Fruit fly (Drosophila melanogaster) whole organism, embryonic: ENCODE results near the gene InR.
A peak's percentile ranks its signal among the peaks of the same experiment; 100 is the strongest.

Experiments
- Adf1 ChIP-seq: fragments of 200-800 bp; sonication (Bioruptor generic); IDR thresholded peaks from 2 replicates; pipeline ENCODE4 v1.3.6; 2022; ENCODE audit warnings: missing biosample characterization, missing genetic modification characterization
- CG1233 ChIP-seq: fragments of 200-800 bp; sonication (Bioruptor generic); optimal IDR thresholded peaks from 4 replicates; lab custom pipeline; 2018; ENCODE audit warnings: missing biosample characterization, mild to moderate bottlenecking, missing genetic modification characterization
- CG16815 ChIP-seq: fragments of 200-800 bp; sonication (Bioruptor generic); optimal IDR thresholded peaks from 3 replicates; lab custom pipeline; 2017; ENCODE audit warnings: missing biosample characterization, mild to moderate bottlenecking, missing genetic modification characterization
- CG2202 ChIP-seq: fragments of 200-800 bp; sonication (Bioruptor generic); optimal IDR thresholded peaks from 2 replicates; lab custom pipeline; 2018; ENCODE audit warnings: missing biosample characterization, mild to moderate bottlenecking, missing genetic modification characterization
- CG3065 ChIP-seq: fragments of 200-800 bp; sonication (Bioruptor generic); optimal IDR thresholded peaks from 2 replicates; lab custom pipeline; 2016; ENCODE audit warnings: missing biosample characterization, missing genetic modification characterization
- CG32772 ChIP-seq: fragments of 200-800 bp; sonication (Bioruptor generic); IDR thresholded peaks from 2 replicates; pipeline ENCODE4 v1.3.6; 2022; ENCODE audit warnings: missing biosample characterization, missing genetic modification characterization
- CG34376 ChIP-seq: fragments of 200-800 bp; sonication (Bioruptor generic); optimal IDR thresholded peaks from 2 replicates; lab custom pipeline; 2018; ENCODE audit warnings: missing biosample characterization, mild to moderate bottlenecking, missing genetic modification characterization
- CG4404 ChIP-seq: fragments of 200-800 bp; sonication (Bioruptor generic); IDR thresholded peaks from 2 replicates; pipeline ENCODE4 v1.3.6; 2022; ENCODE audit warnings: missing biosample characterization, missing genetic modification characterization
- CG6689 ChIP-seq: fragments of 200-800 bp; sonication (Bioruptor generic); IDR thresholded peaks from 2 replicates; pipeline ENCODE4 v1.3.6; 2022; ENCODE audit warnings: missing biosample characterization, missing genetic modification characterization
- CG7928 ChIP-seq: fragments of 200-800 bp; sonication (Bioruptor generic); optimal IDR thresholded peaks from 2 replicates; lab custom pipeline; 2017; ENCODE audit warnings: missing biosample characterization, mild to moderate bottlenecking, missing genetic modification characterization
- CG7963 ChIP-seq: fragments of 200-800 bp; sonication (Bioruptor generic); IDR thresholded peaks from 3 replicates; pipeline ENCODE4 v1.3.6; 2022; ENCODE audit warnings: missing biosample characterization, missing genetic modification characterization; ENCODE audit not compliant: partially characterized antibody
- CG8089 ChIP-seq: fragments of 200-800 bp; sonication (Bioruptor generic); optimal IDR thresholded peaks from 3 replicates; lab custom pipeline; 2016; ENCODE audit warnings: missing biosample characterization, missing genetic modification characterization
- CG8290 ChIP-seq, 3 experiments: fragments of 200-800 bp; sonication (Bioruptor generic); optimal IDR thresholded peaks; 2 replicates each; lab custom pipeline; 2016 to 2019; ENCODE audit warnings: missing biosample characterization in 3 of 3, missing genetic modification characterization in 3 of 3, mild to moderate bottlenecking in 2 of 3, moderate library complexity in 1 of 3
- CG8478 ChIP-seq: fragments of >200 bp; optimal IDR thresholded peaks from 2 replicates; lab custom pipeline; 2018
- CG8944 ChIP-seq: fragments of 200-800 bp; sonication (Bioruptor generic); optimal IDR thresholded peaks from 3 replicates; lab custom pipeline; 2016; ENCODE audit warnings: missing biosample characterization, missing genetic modification characterization
- CG9817 ChIP-seq: fragments of 200-800 bp; sonication (Bioruptor generic); optimal IDR thresholded peaks from 2 replicates; lab custom pipeline; 2018; ENCODE audit warnings: missing biosample characterization, mild to moderate bottlenecking, missing genetic modification characterization, moderate library complexity
- CrebB ChIP-seq: fragments of 200-800 bp; sonication (Bioruptor generic); optimal IDR thresholded peaks from 3 replicates; lab custom pipeline; 2018; ENCODE audit warnings: missing biosample characterization, mild to moderate bottlenecking, missing genetic modification characterization
- Dip3 ChIP-seq: fragments of 200-800 bp; sonication (Bioruptor generic); optimal IDR thresholded peaks from 3 replicates; lab custom pipeline; 2016; ENCODE audit warnings: missing biosample characterization, missing genetic modification characterization
- HmgZ ChIP-seq: fragments of 200-800 bp; sonication (Bioruptor generic); optimal IDR thresholded peaks from 2 replicates; lab custom pipeline; 2018; ENCODE audit warnings: missing biosample characterization, mild to moderate bottlenecking, missing genetic modification characterization
- Mes4 ChIP-seq: fragments of 200-800 bp; sonication (Bioruptor generic); optimal IDR thresholded peaks from 2 replicates; lab custom pipeline; 2016; ENCODE audit warnings: missing biosample characterization, missing genetic modification characterization
- NC2α ChIP-seq: fragments of 200-800 bp; sonication (Bioruptor generic); optimal IDR thresholded peaks from 2 replicates; lab custom pipeline; 2016; ENCODE audit warnings: missing biosample characterization, missing genetic modification characterization
- Oli ChIP-seq: fragments of 200-800 bp; sonication (Bioruptor generic); optimal IDR thresholded peaks from 2 replicates; lab custom pipeline; 2018; ENCODE audit warnings: missing biosample characterization, mild to moderate bottlenecking, missing genetic modification characterization, moderate library complexity
- Opbp ChIP-seq: fragments of 200-800 bp; sonication (Bioruptor generic); IDR thresholded peaks from 3 replicates; pipeline ENCODE4 v1.3.6; 2022; ENCODE audit warnings: missing biosample characterization, missing genetic modification characterization; ENCODE audit not compliant: partially characterized antibody
- Pdp1 ChIP-seq, 2 experiments: fragments of 200-800 bp; sonication (Bioruptor generic); optimal IDR thresholded peaks; 3 replicates each; lab custom pipeline; 2016; ENCODE audit warnings: missing biosample characterization in 2 of 2, missing genetic modification characterization in 2 of 2, mild to moderate bottlenecking in 1 of 2, moderate library complexity in 1 of 2
- TFAM ChIP-seq: fragments of 200-800 bp; sonication (Bioruptor generic); optimal IDR thresholded peaks from 2 replicates; lab custom pipeline; 2017; ENCODE audit warnings: missing biosample characterization, missing genetic modification characterization, inconsistent platforms
- chinmo ChIP-seq: fragments of 200-800 bp; sonication (Bioruptor generic); IDR thresholded peaks from 4 replicates; pipeline ENCODE4 v1.3.6; 2022; ENCODE audit warnings: missing biosample characterization, missing genetic modification characterization; ENCODE audit not compliant: partially characterized antibody
- crp ChIP-seq, 2 experiments: fragments of 200-800 bp; sonication (Bioruptor generic); optimal IDR thresholded peaks; 2 replicates in 1 of 2; 3 replicates in 1 of 2; lab custom pipeline; 2017; ENCODE audit warnings: missing biosample characterization in 2 of 2, missing genetic modification characterization in 2 of 2, mild to moderate bottlenecking in 1 of 2, moderate library complexity in 1 of 2
- cwo ChIP-seq: fragments of 200-800 bp; sonication (Bioruptor generic); optimal IDR thresholded peaks from 3 replicates; lab custom pipeline; 2017; ENCODE audit warnings: missing biosample characterization, missing genetic modification characterization, mild to moderate bottlenecking, moderate library complexity, missing genetic modification reagents
- dan ChIP-seq: fragments of 200-800 bp; sonication (Bioruptor generic); IDR thresholded peaks from 2 replicates; pipeline ENCODE4 v1.3.6; 2022; ENCODE audit warnings: missing biosample characterization, missing genetic modification characterization
- dimm ChIP-seq: fragments of 200-800 bp; sonication (Bioruptor generic); IDR thresholded peaks from 2 replicates; pipeline ENCODE4 v1.3.6; 2022; ENCODE audit warnings: missing biosample characterization, missing genetic modification characterization
- eve ChIP-seq, 2 experiments: fragments of >200 bp; optimal IDR thresholded peaks; 2 replicates each; lab custom pipeline; 2017; ENCODE audit warnings: missing biosample characterization in 2 of 2, missing genetic modification characterization in 2 of 2
- exex ChIP-seq: fragments of 200-800 bp; sonication (Bioruptor generic); optimal IDR thresholded peaks from 4 replicates; lab custom pipeline; 2018; ENCODE audit warnings: missing biosample characterization, mild to moderate bottlenecking, missing genetic modification characterization, moderate library complexity
- fd102C ChIP-seq: fragments of 200-800 bp; sonication (Bioruptor generic); optimal IDR thresholded peaks from 2 replicates; lab custom pipeline; 2018; ENCODE audit warnings: missing biosample characterization, mild to moderate bottlenecking, missing genetic modification characterization, moderate library complexity
- gce ChIP-seq: fragments of 200-800 bp; sonication (Bioruptor generic); IDR thresholded peaks from 3 replicates; pipeline ENCODE4 v1.3.6; 2022; ENCODE audit warnings: missing biosample characterization, missing genetic modification characterization
- hkb ChIP-seq, 2 experiments: fragments of 200-800 bp in 1 of 2; fragments of >200 bp in 1 of 2; sonication (Bioruptor generic) in 1 of 2; IDR thresholded peaks in 1 of 2; optimal IDR thresholded peaks in 1 of 2; 2 replicates each; pipeline versions ENCODE4 v1.3.6 to Lab custom; 2017 to 2022; ENCODE audit warnings: missing biosample characterization in 1 of 2, missing genetic modification characterization in 1 of 2
- kay ChIP-seq: fragments of 200-800 bp; sonication (Bioruptor generic); optimal IDR thresholded peaks from 2 replicates; lab custom pipeline; 2016; ENCODE audit warnings: missing biosample characterization, missing genetic modification characterization
- lmd ChIP-seq: fragments of 200-800 bp; sonication (Bioruptor generic); IDR thresholded peaks from 2 replicates; pipeline ENCODE4 v1.3.6; 2022; ENCODE audit warnings: missing biosample characterization, missing genetic modification characterization
- luna ChIP-seq: fragments of 200-800 bp; sonication (Bioruptor generic); optimal IDR thresholded peaks from 2 replicates; lab custom pipeline; 2016; ENCODE audit warnings: missing biosample characterization, missing genetic modification characterization
- mam ChIP-seq: fragments of 200-800 bp; sonication (Bioruptor generic); optimal IDR thresholded peaks from 3 replicates; lab custom pipeline; 2016; ENCODE audit warnings: missing biosample characterization, missing genetic modification characterization
- mirr ChIP-seq: fragments of 200-800 bp; sonication (Bioruptor generic); optimal IDR thresholded peaks from 3 replicates; lab custom pipeline; 2018; ENCODE audit warnings: missing biosample characterization, mild to moderate bottlenecking, missing genetic modification characterization
- odd ChIP-seq: fragments of 200-800 bp; sonication (Bioruptor generic); optimal IDR thresholded peaks from 2 replicates; lab custom pipeline; 2017; ENCODE audit warnings: missing biosample characterization, mild to moderate bottlenecking, missing genetic modification characterization
- pan ChIP-seq, 4 experiments: fragments of >200 bp in 3 of 4; fragments of 200-800 bp in 1 of 4; sonication (Bioruptor generic) in 1 of 4; optimal IDR thresholded peaks in 3 of 4; IDR thresholded peaks in 1 of 4; 2 replicates each; pipeline versions ENCODE4 v1.3.6 to Lab custom; 2017 to 2022; ENCODE audit warnings: missing biosample characterization in 2 of 4, missing genetic modification characterization in 2 of 4, mixed read lengths in 1 of 4
- prd ChIP-seq, 3 experiments: fragments of >200 bp in 2 of 3; fragments of 200-800 bp in 1 of 3; sonication (Bioruptor generic) in 1 of 3; optimal IDR thresholded peaks in 2 of 3; IDR thresholded peaks in 1 of 3; 2 replicates in 2 of 3; 3 replicates in 1 of 3; pipeline versions ENCODE4 v1.3.6 to Lab custom; 2017 to 2022; ENCODE audit warnings: missing biosample characterization in 1 of 3, missing genetic modification characterization in 1 of 3
- sim ChIP-seq: fragments of 200-800 bp; sonication (Bioruptor generic); IDR thresholded peaks from 2 replicates; pipeline ENCODE4 v1.3.6; 2022; ENCODE audit warnings: missing biosample characterization, missing genetic modification characterization
- stc ChIP-seq: fragments of 200-800 bp; sonication (Bioruptor generic); IDR thresholded peaks from 2 replicates; pipeline ENCODE4 v1.3.6; 2022; ENCODE audit warnings: missing biosample characterization, missing genetic modification characterization
- tx ChIP-seq: fragments of 200-800 bp; sonication (Bioruptor generic); optimal IDR thresholded peaks from 2 replicates; lab custom pipeline; 2016; ENCODE audit warnings: missing biosample characterization, missing genetic modification characterization
- unc-4 ChIP-seq: fragments of 200-800 bp; sonication (Bioruptor generic); IDR thresholded peaks from 2 replicates; pipeline ENCODE4 v1.3.6; 2022; ENCODE audit warnings: missing biosample characterization, missing genetic modification characterization; ENCODE audit not compliant: partially characterized antibody
- yki ChIP-seq: fragments of >200 bp; optimal IDR thresholded peaks from 3 replicates; lab custom pipeline; 2018
- zen2 ChIP-seq: fragments of 200-800 bp; sonication (Bioruptor generic); IDR thresholded peaks from 3 replicates; pipeline ENCODE4 v1.3.6; 2022; ENCODE audit warnings: missing biosample characterization, missing genetic modification characterization; ENCODE audit not compliant: partially characterized antibody

The InR gene

dm6 chr3R:21619117-21619650 is at the start of gene InR (continued):
- TF ChIP-seq HmgZ (tag; lab: Kevin White, UChicago) (peak; percentile 90), CG16815 (GFP tag; lab: Kevin White, UChicago) (peak; percentile 40), CG1233 (GFP tag; lab: Kevin White, UChicago) (peak; percentile 63), tx (GFP tag; lab: Kevin White, UChicago) (peak; percentile 64), CG8944 (peak; percentile 79), gce (GFP tag; lab: Robert Waterston, UW) (no peak), cwo (GFP tag; lab: Kevin White, UChicago) (peak; percentile 68), sim (GFP tag; lab: Robert Waterston, UW) (no peak), hkb (optimal IDR thresholded peaks at IDR 0.05; lab: Kevin White, UChicago) (peak; percentile 46), hkb (GFP tag; IDR thresholded peaks at IDR 0.05; lab: Robert Waterston, UW) (no peak), Dip3 (peak; percentile 65), CG7928 (GFP tag; lab: Kevin White, UChicago) (peak; percentile 16), Opbp (GFP tag; lab: Robert Waterston, UW) (no peak), CG8290 (GFP tag; optimal IDR thresholded peaks at IDR 0.05; lab: Kevin White, UChicago) (peak; percentile 63), CG8290 (tag; optimal IDR thresholded peaks at IDR 0.05; lab: Kevin White, UChicago) (peak; percentile 1 to 95), Mes4 (GFP tag; lab: Kevin White, UChicago) (peak; percentile 21), CG4404 (GFP tag; lab: Robert Waterston, UW) (no peak), Oli (tag; lab: Kevin White, UChicago) (no peak), CG8089 (peak; percentile 57), CG6689 (GFP tag; lab: Robert Waterston, UW) (no peak), mam (peak; percentile 79), CG8478 (lab: Kevin White, UChicago) (no peak), NC2α (GFP tag; lab: Kevin White, UChicago) (peak; percentile 60), mirr (GFP tag; lab: Kevin White, UChicago) (peak; percentile 88), stc (GFP tag; lab: Robert Waterston, UW) (no peak), dan (no peak), yki (no peak), CG7963 (no peak), Adf1 (GFP tag; lab: Robert Waterston, UW) (no peak), prd (optimal IDR thresholded peaks at IDR 0.05; lab: Kevin White, UChicago) (no peak), prd (GFP tag; IDR thresholded peaks at IDR 0.05; lab: Robert Waterston, UW) (no peak), CG9817 (peak; percentile 81), dimm (GFP tag; lab: Robert Waterston, UW) (no peak), CG3065 (GFP tag; lab: Kevin White, UChicago) (no peak), Pdp1 (GFP tag; optimal IDR thresholded peaks at IDR 0.05; lab: Kevin White, UChicago) (peak; percentile 66 to 74), eve (GFP tag; optimal IDR thresholded peaks at IDR 0.05; lab: Kevin White, UChicago) (no peak), TFAM (GFP tag; lab: Kevin White, UChicago) (no peak), exex (tag; lab: Kevin White, UChicago) (peak; percentile 30), luna (GFP tag; lab: Kevin White, UChicago) (peak; percentile 65), lmd (GFP tag; lab: Robert Waterston, UW) (no peak), fd102C (no peak), kay (peak; percentile 55), zen2 (GFP tag; lab: Robert Waterston, UW) (no peak), unc-4 (GFP tag; lab: Robert Waterston, UW) (no peak), CG2202 (no peak), crp (GFP tag; optimal IDR thresholded peaks at IDR 0.05; lab: Kevin White, UChicago) (peak in 1 of 2 experiments; percentile 13), chinmo (GFP tag; lab: Robert Waterston, UW) (no peak), odd (GFP tag; lab: Kevin White, UChicago) (no peak), CG34376 (GFP tag; lab: Kevin White, UChicago) (peak; percentile 92), pan (optimal IDR thresholded peaks at IDR 0.05; lab: Kevin White, UChicago) (no peak), pan (GFP tag; optimal IDR thresholded peaks at IDR 0.05 in 1 of 2, IDR thresholded peaks at IDR 0.05 in 1 of 2) (no peak), CG32772 (GFP tag; lab: Robert Waterston, UW) (no peak), CrebB (tag; lab: Kevin White, UChicago) (peak; percentile 74)
